Fruit fly (Drosophila melanogaster) whole organism, embryonic: ENCODE data around the gene CG13369.

Experiments
- Abd-B ChIP-seq: fragments of 200-800 bp; sonication (Bioruptor generic); optimal IDR thresholded peaks from 2 replicates; lab custom pipeline; 2018; ENCODE audit warnings: missing biosample characterization, mild to moderate bottlenecking, missing genetic modification characterization, moderate library complexity
- B-H2 ChIP-seq: fragments of 200-800 bp; sonication (Bioruptor generic); optimal IDR thresholded peaks from 2 replicates; lab custom pipeline; 2018; ENCODE audit warnings: missing biosample characterization, mild to moderate bottlenecking, missing genetic modification characterization
- BEAF-32 ChIP-seq: fragments of 200-800 bp; sonication (Bioruptor generic); optimal IDR thresholded peaks from 3 replicates; lab custom pipeline; 2017; ENCODE audit warnings: missing biosample characterization, missing genetic modification characterization, mild to moderate bottlenecking, moderate library complexity, missing genetic modification reagents
- CG11093 ChIP-seq: fragments of 200-800 bp; sonication (Bioruptor generic); IDR thresholded peaks from 3 replicates; pipeline ENCODE4 v1.3.6; 2022; ENCODE audit warnings: missing biosample characterization, missing genetic modification characterization
- CG12299 ChIP-seq: fragments of 200-800 bp; sonication (Bioruptor generic); optimal IDR thresholded peaks from 2 replicates; lab custom pipeline; 2018; ENCODE audit warnings: missing biosample characterization, mild to moderate bottlenecking, missing genetic modification characterization
- CG13296 ChIP-seq: fragments of 200-800 bp; sonication (Bioruptor generic); optimal IDR thresholded peaks from 3 replicates; lab custom pipeline; 2018; ENCODE audit warnings: missing biosample characterization, mild to moderate bottlenecking, missing genetic modification characterization
- CG13894 ChIP-seq: fragments of 200-800 bp; sonication (Bioruptor generic); optimal IDR thresholded peaks from 3 replicates; lab custom pipeline; 2018; ENCODE audit warnings: missing biosample characterization, mild to moderate bottlenecking, missing genetic modification characterization, moderate library complexity
- CG14050 ChIP-seq: fragments of 200-800 bp; sonication (Bioruptor generic); IDR thresholded peaks from 3 replicates; pipeline ENCODE4 v1.3.6; 2022; ENCODE audit warnings: missing biosample characterization, missing genetic modification characterization
- CG15601 ChIP-seq: fragments of 200-800 bp; sonication (Bioruptor generic); optimal IDR thresholded peaks from 3 replicates; lab custom pipeline; 2019; ENCODE audit warnings: missing biosample characterization, mild to moderate bottlenecking, missing genetic modification characterization, moderate library complexity
- CG1647 ChIP-seq: fragments of 200-800 bp; sonication (Bioruptor generic); optimal IDR thresholded peaks from 3 replicates; lab custom pipeline; 2016; ENCODE audit warnings: missing biosample characterization, missing genetic modification characterization
- CG17829 ChIP-seq: fragments of 200-800 bp; optimal IDR thresholded peaks from 2 replicates; lab custom pipeline; 2019; ENCODE audit warnings: missing biosample characterization, mild to moderate bottlenecking, missing genetic modification characterization, moderate library complexity
- CG17912 ChIP-seq: fragments of 200-800 bp; sonication (Bioruptor generic); optimal IDR thresholded peaks from 2 replicates; lab custom pipeline; 2018; ENCODE audit warnings: missing biosample characterization, mild to moderate bottlenecking, missing genetic modification characterization
- CG18011 ChIP-seq: fragments of 200-800 bp; sonication (Bioruptor generic); optimal IDR thresholded peaks from 2 replicates; lab custom pipeline; 2017; ENCODE audit warnings: missing biosample characterization, missing genetic modification characterization, mild to moderate bottlenecking, moderate library complexity, missing genotype
- CG34422 ChIP-seq: fragments of 200-800 bp; sonication (Bioruptor generic); IDR thresholded peaks from 3 replicates; pipeline ENCODE4 v1.3.6; 2022; ENCODE audit warnings: missing biosample characterization, missing genetic modification characterization
- CG3838 ChIP-seq: fragments of 200-800 bp; sonication (Bioruptor generic); optimal IDR thresholded peaks from 3 replicates; lab custom pipeline; 2016; ENCODE audit warnings: missing biosample characterization, missing genetic modification characterization
- CG42726 ChIP-seq: fragments of 200-800 bp; sonication (Bioruptor generic); IDR thresholded peaks from 2 replicates; pipeline ENCODE4 v1.3.6; 2022; ENCODE audit warnings: missing biosample characterization, missing genetic modification characterization; ENCODE audit not compliant: partially characterized antibody
- CG4617 ChIP-seq: fragments of 200-800 bp; sonication (Bioruptor generic); optimal IDR thresholded peaks from 3 replicates; lab custom pipeline; 2016; ENCODE audit warnings: missing biosample characterization, missing genetic modification characterization, borderline replicate concordance
- CG4707 ChIP-seq: fragments of 200-800 bp; sonication (Bioruptor generic); optimal IDR thresholded peaks from 2 replicates; lab custom pipeline; 2018; ENCODE audit warnings: missing biosample characterization, mild to moderate bottlenecking, missing genetic modification characterization, moderate library complexity
- CG5180 ChIP-seq: fragments of 200-800 bp; sonication (Bioruptor generic); optimal IDR thresholded peaks from 3 replicates; lab custom pipeline; 2017; ENCODE audit warnings: missing biosample characterization, missing genetic modification characterization, mild to moderate bottlenecking, moderate library complexity, missing genetic modification reagents
- CG6765 ChIP-seq: fragments of 200-800 bp; sonication (Bioruptor generic); optimal IDR thresholded peaks from 3 replicates; lab custom pipeline; 2017; ENCODE audit warnings: missing biosample characterization, mild to moderate bottlenecking, missing genetic modification characterization
- CG7928 ChIP-seq: fragments of 200-800 bp; sonication (Bioruptor generic); optimal IDR thresholded peaks from 2 replicates; lab custom pipeline; 2017; ENCODE audit warnings: missing biosample characterization, mild to moderate bottlenecking, missing genetic modification characterization
- Dbx ChIP-seq: fragments of 200-800 bp; sonication (Bioruptor generic); IDR thresholded peaks from 3 replicates; pipeline ENCODE4 v1.3.6; 2022; ENCODE audit warnings: missing biosample characterization, missing genetic modification characterization
- Dip2 ChIP-seq: fragments of 200-800 bp; sonication (Bioruptor generic); IDR thresholded peaks from 2 replicates; pipeline ENCODE4 v1.3.6; 2022; ENCODE audit warnings: missing biosample characterization, missing genetic modification characterization
- Hr39 ChIP-seq: fragments of >200 bp; optimal IDR thresholded peaks from 2 replicates; lab custom pipeline; 2017
- MBD-R2 ChIP-seq: fragments of 200-800 bp; sonication (Bioruptor generic); IDR thresholded peaks from 2 replicates; pipeline ENCODE4 v1.3.6; 2022; ENCODE audit warnings: missing biosample characterization, missing genetic modification characterization
- Myb ChIP-seq: fragments of 200-800 bp; sonication (Bioruptor generic); optimal IDR thresholded peaks from 2 replicates; lab custom pipeline; 2016; ENCODE audit warnings: missing biosample characterization, missing genetic modification characterization
- NC2α ChIP-seq: fragments of 200-800 bp; sonication (Bioruptor generic); optimal IDR thresholded peaks from 2 replicates; lab custom pipeline; 2016; ENCODE audit warnings: missing biosample characterization, missing genetic modification characterization
- Pdp1 ChIP-seq, 2 experiments: fragments of 200-800 bp; sonication (Bioruptor generic); optimal IDR thresholded peaks; 3 replicates each; lab custom pipeline; 2016; ENCODE audit warnings: missing biosample characterization in 2 of 2, missing genetic modification characterization in 2 of 2, mild to moderate bottlenecking in 1 of 2, moderate library complexity in 1 of 2
- Sin3A ChIP-seq: fragments of >200 bp; optimal IDR thresholded peaks from 2 replicates; lab custom pipeline; 2018
- Sry-β ChIP-seq: fragments of 200-800 bp; sonication (Bioruptor generic); optimal IDR thresholded peaks from 2 replicates; lab custom pipeline; 2018; ENCODE audit warnings: missing biosample characterization, mild to moderate bottlenecking, missing genetic modification characterization, moderate library complexity
- Taf1 ChIP-seq: fragments of 200-800 bp; sonication (Bioruptor generic); IDR thresholded peaks from 2 replicates; pipeline ENCODE4 v1.3.6; 2022; ENCODE audit warnings: missing biosample characterization, missing genetic modification characterization
- ac ChIP-seq: fragments of 200-800 bp; sonication (Bioruptor generic); optimal IDR thresholded peaks from 3 replicates; lab custom pipeline; 2017; ENCODE audit warnings: missing biosample characterization, mild to moderate bottlenecking, missing genetic modification characterization
- bcd ChIP-seq: fragments of 200-800 bp; sonication (Bioruptor generic); optimal IDR thresholded peaks from 2 replicates; lab custom pipeline; 2017; ENCODE audit warnings: missing biosample characterization, mild to moderate bottlenecking, missing genetic modification characterization
- bigmax ChIP-seq: fragments of 200-800 bp; sonication (Bioruptor generic); optimal IDR thresholded peaks from 2 replicates; lab custom pipeline; 2018; ENCODE audit warnings: missing biosample characterization, mild to moderate bottlenecking, missing genetic modification characterization
- cg ChIP-seq: fragments of 200-800 bp; sonication (Bioruptor generic); optimal IDR thresholded peaks from 3 replicates; lab custom pipeline; 2019; ENCODE audit warnings: missing biosample characterization, mild to moderate bottlenecking, missing genetic modification characterization, moderate library complexity
- chn ChIP-seq: fragments of 200-800 bp; sonication (Bioruptor generic); optimal IDR thresholded peaks from 2 replicates; lab custom pipeline; 2016; ENCODE audit warnings: missing biosample characterization, missing genetic modification characterization
- corto ChIP-seq: fragments of 200-800 bp; sonication (Bioruptor generic); optimal IDR thresholded peaks from 2 replicates; lab custom pipeline; 2016; ENCODE audit warnings: missing biosample characterization, mild to moderate bottlenecking, missing genetic modification characterization, moderate library complexity
- crol ChIP-seq: fragments of 200-800 bp; sonication (Bioruptor generic); IDR thresholded peaks from 2 replicates; pipeline ENCODE4 v1.3.6; 2022; ENCODE audit warnings: missing biosample characterization, missing genetic modification characterization
- disco-r ChIP-seq: fragments of 200-800 bp; sonication (Bioruptor generic); optimal IDR thresholded peaks from 2 replicates; lab custom pipeline; 2016; ENCODE audit warnings: missing biosample characterization, missing genetic modification characterization
- insv ChIP-seq, 2 experiments: fragments of 200-800 bp; sonication (Bioruptor generic); optimal IDR thresholded peaks; 3 replicates each; lab custom pipeline; 2016 to 2018; ENCODE audit warnings: missing biosample characterization in 2 of 2, missing genetic modification characterization in 2 of 2
- nau ChIP-seq: fragments of 200-800 bp; sonication (Bioruptor generic); optimal IDR thresholded peaks from 3 replicates; lab custom pipeline; 2017; ENCODE audit warnings: missing biosample characterization, mild to moderate bottlenecking, missing genetic modification characterization, missing genetic modification reagents
- odd ChIP-seq: fragments of 200-800 bp; sonication (Bioruptor generic); optimal IDR thresholded peaks from 2 replicates; lab custom pipeline; 2017; ENCODE audit warnings: missing biosample characterization, mild to moderate bottlenecking, missing genetic modification characterization
- pita ChIP-seq: fragments of 200-800 bp; sonication (Bioruptor generic); optimal IDR thresholded peaks from 2 replicates; lab custom pipeline; 2017; ENCODE audit warnings: missing biosample characterization, mild to moderate bottlenecking, missing genetic modification characterization
- pum ChIP-seq: fragments of 200-800 bp; sonication (Bioruptor generic); optimal IDR thresholded peaks from 2 replicates; lab custom pipeline; 2016; ENCODE audit warnings: missing biosample characterization, missing genetic modification characterization
- rib ChIP-seq: fragments of 200-800 bp; sonication (Bioruptor generic); IDR thresholded peaks from 2 replicates; pipeline ENCODE4 v1.3.6; 2022; ENCODE audit warnings: missing biosample characterization, missing genetic modification characterization
- sim ChIP-seq: fragments of 200-800 bp; sonication (Bioruptor generic); IDR thresholded peaks from 2 replicates; pipeline ENCODE4 v1.3.6; 2022; ENCODE audit warnings: missing biosample characterization, missing genetic modification characterization
- ttk ChIP-seq: fragments of 200-800 bp; sonication (Bioruptor generic); IDR thresholded peaks from 2 replicates; pipeline ENCODE4 v2.1.2; 2022; ENCODE audit warnings: missing biosample characterization, missing genetic modification characterization
- tx ChIP-seq: fragments of 200-800 bp; sonication (Bioruptor generic); optimal IDR thresholded peaks from 2 replicates; lab custom pipeline; 2016; ENCODE audit warnings: missing biosample characterization, missing genetic modification characterization
- unpg ChIP-seq: fragments of 200-800 bp; sonication (Bioruptor generic); optimal IDR thresholded peaks from 3 replicates; lab custom pipeline; 2018; ENCODE audit warnings: missing biosample characterization, mild to moderate bottlenecking, missing genetic modification characterization, moderate library complexity
- vnd ChIP-seq: fragments of 200-800 bp; sonication (Bioruptor generic); IDR thresholded peaks from 3 replicates; pipeline ENCODE4 v1.3.6; 2022; ENCODE audit warnings: missing biosample characterization, missing genetic modification characterization; ENCODE audit not compliant: partially characterized antibody
- zen ChIP-seq: fragments of 200-800 bp; sonication (Bioruptor generic); optimal IDR thresholded peaks from 3 replicates; lab custom pipeline; 2018; ENCODE audit warnings: missing biosample characterization, mild to moderate bottlenecking, missing genetic modification characterization, moderate library complexity

Gene CG13369

DNA sequence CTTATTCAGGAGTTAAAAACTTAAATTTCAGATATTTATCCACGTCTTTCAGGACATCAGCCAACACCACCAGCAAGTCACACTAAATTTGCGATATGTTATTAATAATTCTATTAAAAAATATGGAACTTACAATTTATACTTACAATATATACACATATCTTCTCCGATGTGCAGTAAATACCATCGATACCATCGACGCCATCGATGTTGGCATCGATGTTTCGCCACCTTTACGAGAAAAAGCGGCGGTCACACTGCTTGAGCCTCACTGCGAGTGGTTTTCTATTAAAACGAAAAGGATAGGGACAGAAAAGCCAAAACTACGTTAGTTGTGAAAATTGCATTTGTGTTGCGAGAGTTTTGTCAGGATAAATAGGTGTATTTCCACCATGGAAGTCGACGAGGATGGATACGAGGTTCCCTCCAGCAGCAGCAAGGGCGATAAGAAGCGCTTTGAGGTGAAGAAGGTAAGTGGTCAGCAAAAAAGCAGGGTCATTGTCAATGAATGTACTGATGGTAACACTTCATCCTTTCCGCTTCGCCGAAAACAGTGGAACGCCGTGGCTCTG, 23.9 kb downstream of the CG13369 start, which contains the start of gene Roc1a (continued):
- TF ChIP-seq cg (GFP tag; lab: Kevin White, UChicago) = no peak
- TF ChIP-seq CG17912 (GFP tag; lab: Kevin White, UChicago) = no peak
- peak; percentile 78 for TF ChIP-seq BEAF-32 (GFP tag; lab: Kevin White, UChicago)
- peak; percentile 47 for TF ChIP-seq MBD-R2
- no peak for TF ChIP-seq zen (tag; lab: Kevin White, UChicago)
- no peak for TF ChIP-seq tx (GFP tag; lab: Kevin White, UChicago)
- no peak for TF ChIP-seq CG15601 (tag; lab: Kevin White, UChicago)
- no peak for TF ChIP-seq Sry-β
- no peak for TF ChIP-seq crol
- TF ChIP-seq Sin3A (lab: Kevin White, UChicago) = peak; percentile 45
- no peak for TF ChIP-seq chn (GFP tag; lab: Kevin White, UChicago)
- no peak for TF ChIP-seq CG12299 (tag; lab: Kevin White, UChicago)
- no peak for TF ChIP-seq CG18011
- TF ChIP-seq CG13296 (GFP tag; lab: Kevin White, UChicago) = no peak
- TF ChIP-seq CG17829 (tag; lab: Kevin White, UChicago) = no peak
- TF ChIP-seq Pdp1 (GFP tag; optimal IDR thresholded peaks at IDR 0.05; lab: Kevin White, UChicago) = no peak
- no peak for TF ChIP-seq Taf1 (GFP tag; lab: Robert Waterston, UW)
- no peak for TF ChIP-seq CG7928
- no peak for TF ChIP-seq corto (GFP tag; lab: Kevin White, UChicago)
- no peak for TF ChIP-seq nau (GFP tag; lab: Kevin White, UChicago)
- no peak for TF ChIP-seq pita
- no peak for TF ChIP-seq CG11093 (GFP tag; lab: Robert Waterston, UW)
- TF ChIP-seq CG13894 (tag; lab: Kevin White, UChicago) = no peak
- no peak for TF ChIP-seq CG4707 (GFP tag; lab: Kevin White, UChicago)
- TF ChIP-seq CG4617 (GFP tag; lab: Kevin White, UChicago) = peak; percentile 67
- TF ChIP-seq unpg = no peak
- TF ChIP-seq Hr39 = no peak
- no peak for TF ChIP-seq CG5180 (GFP tag; lab: Kevin White, UChicago)
- TF ChIP-seq ttk (GFP tag; lab: Robert Waterston, UW) = no peak
- TF ChIP-seq NC2α (GFP tag; lab: Kevin White, UChicago) = no peak
- TF ChIP-seq B-H2 = no peak
- no peak for TF ChIP-seq CG14050
- TF ChIP-seq bigmax = no peak
- no peak for TF ChIP-seq Myb (GFP tag; lab: Kevin White, UChicago)
- no peak for TF ChIP-seq pum (GFP tag; lab: Kevin White, UChicago)
- TF ChIP-seq Dbx = no peak
- TF ChIP-seq Abd-B (GFP tag; lab: Kevin White, UChicago) = peak; percentile 5
- TF ChIP-seq rib (GFP tag; lab: Robert Waterston, UW) = no peak
- peak; percentile 85 for TF ChIP-seq CG42726
- TF ChIP-seq disco-r (GFP tag; lab: Kevin White, UChicago) = no peak
- TF ChIP-seq bcd = no peak
- no peak for TF ChIP-seq Dip2 (GFP tag; lab: Robert Waterston, UW)
- TF ChIP-seq CG6765 (GFP tag; lab: Kevin White, UChicago) = no peak
- TF ChIP-seq CG3838 (GFP tag; lab: Kevin White, UChicago) = no peak
- TF ChIP-seq odd (GFP tag; lab: Kevin White, UChicago) = no peak
- peak; percentile 60; the same call in 2 of the 3 replicates for TF ChIP-seq vnd
- no peak for TF ChIP-seq CG34422 (GFP tag; lab: Robert Waterston, UW)
- no peak for TF ChIP-seq CG1647 (GFP tag; lab: Kevin White, UChicago)
- no peak for TF ChIP-seq ac
- TF ChIP-seq insv (GFP tag; optimal IDR thresholded peaks at IDR 0.05; lab: Kevin White, UChicago) = no peak
- no peak for TF ChIP-seq sim (GFP tag; lab: Robert Waterston, UW)
